Worm (Caenorhabditis elegans) whole organism, L3 larva: ENCODE results near the gene fbxa-183.

Experiments used
- R02D3.7 ChIP-seq: fragments of 150-350 bp; optimal IDR thresholded peaks from 2 replicates; lab custom pipeline; 2014; ENCODE audit warnings: missing biosample characterization, missing genetic modification characterization
- ama-1 ChIP-seq: fragments of 150-350 bp; optimal IDR thresholded peaks from 2 replicates; lab custom pipeline; 2018
- ceh-16 ChIP-seq: sonication (generic microtip); optimal IDR thresholded peaks from 2 replicates; lab custom pipeline; 2017; ENCODE audit warnings: missing biosample characterization, missing genetic modification characterization
- ceh-28 ChIP-seq: fragments of 150-350 bp; optimal IDR thresholded peaks from 2 replicates; lab custom pipeline; 2014; ENCODE audit warnings: missing biosample characterization, missing genetic modification reagents, missing genetic modification characterization
- ceh-82 ChIP-seq: fragments of 150-350 bp; optimal IDR thresholded peaks from 2 replicates; lab custom pipeline; 2014; ENCODE audit warnings: missing biosample characterization, missing genetic modification characterization
- ceh-9 ChIP-seq: sonication (generic microtip); optimal IDR thresholded peaks from 2 replicates; lab custom pipeline; 2018; ENCODE audit warnings: missing biosample characterization, missing genetic modification characterization
- daf-12 ChIP-seq: fragments of 150-350 bp; optimal IDR thresholded peaks from 2 replicates; lab custom pipeline; 2014; ENCODE audit warnings: missing biosample characterization, missing genetic modification reagents, missing genetic modification characterization
- elt-1 ChIP-seq: fragments of 150-350 bp; optimal IDR thresholded peaks from 2 replicates; lab custom pipeline; 2014; ENCODE audit warnings: missing biosample characterization, missing genetic modification characterization
- elt-2 ChIP-seq: sonication (generic microtip); optimal IDR thresholded peaks from 2 replicates; lab custom pipeline; 2016; ENCODE audit warnings: missing genetic modification reagents, mild to moderate bottlenecking, missing genetic modification characterization, missing compliant biosample characterization
- elt-3 ChIP-seq, 3 experiments: fragments of 150-350 bp in 1 of 3; sonication (generic microtip) in 2 of 3; optimal IDR thresholded peaks; 2 replicates in 2 of 3; 4 replicates in 1 of 3; lab custom pipeline; 2014 to 2017; ENCODE audit warnings: missing biosample characterization in 3 of 3, missing genetic modification characterization in 3 of 3
- fkh-2 ChIP-seq: fragments of 150-350 bp; optimal IDR thresholded peaks from 2 replicates; lab custom pipeline; 2014; ENCODE audit warnings: missing biosample characterization, missing genetic modification reagents, missing genetic modification characterization
- fos-1 ChIP-seq: fragments of 150-350 bp; optimal IDR thresholded peaks from 2 replicates; lab custom pipeline; 2014; ENCODE audit warnings: missing biosample characterization, missing genetic modification characterization
- jun-1 ChIP-seq: fragments of 150-350 bp; optimal IDR thresholded peaks from 2 replicates; lab custom pipeline; 2014; ENCODE audit warnings: missing biosample characterization, missing genetic modification reagents, missing genetic modification characterization
- lin-15B ChIP-seq: fragments of 150-350 bp; optimal IDR thresholded peaks from 2 replicates; lab custom pipeline; 2014; ENCODE audit warnings: missing biosample characterization, missing genetic modification characterization
- lin-39 ChIP-seq: fragments of 150-350 bp; optimal IDR thresholded peaks from 2 replicates; lab custom pipeline; 2018; ENCODE audit warnings: missing biosample characterization, missing genetic modification reagents, missing genetic modification characterization
- lsy-12 ChIP-seq: sonication (generic microtip); optimal IDR thresholded peaks from 2 replicates; lab custom pipeline; 2016; ENCODE audit warnings: mild to moderate bottlenecking, missing genetic modification characterization, missing compliant biosample characterization
- mdl-1 ChIP-seq: fragments of 150-350 bp; optimal IDR thresholded peaks from 2 replicates; lab custom pipeline; 2014; ENCODE audit warnings: missing biosample characterization, missing genetic modification characterization
- mml-1 ChIP-seq: fragments of 150-350 bp; sonication (generic microtip); optimal IDR thresholded peaks from 3 replicates; lab custom pipeline; 2014; ENCODE audit warnings: missing biosample characterization, missing genetic modification characterization
- nfya-1 ChIP-seq: sonication (generic microtip); optimal IDR thresholded peaks from 2 replicates; lab custom pipeline; 2017; ENCODE audit warnings: missing genetic modification characterization, mild to moderate bottlenecking, missing compliant biosample characterization, antibody characterized with exemption, moderate library complexity; ENCODE audit not compliant: insufficient read depth
- nhr-11 ChIP-seq: fragments of 150-350 bp; optimal IDR thresholded peaks from 2 replicates; lab custom pipeline; 2014; ENCODE audit warnings: missing biosample characterization, missing genetic modification characterization
- nhr-12 ChIP-seq: fragments of 150-350 bp; optimal IDR thresholded peaks from 2 replicates; lab custom pipeline; 2014; ENCODE audit warnings: missing biosample characterization, missing genetic modification characterization
- nhr-23 ChIP-seq: fragments of 150-350 bp; optimal IDR thresholded peaks from 2 replicates; lab custom pipeline; 2014; ENCODE audit warnings: missing biosample characterization, missing genetic modification reagents, missing genetic modification characterization
- nhr-25 ChIP-seq: sonication (generic microtip); optimal IDR thresholded peaks from 2 replicates; lab custom pipeline; 2017; ENCODE audit warnings: missing biosample characterization, missing genetic modification characterization
- nhr-28 ChIP-seq: fragments of 150-350 bp; optimal IDR thresholded peaks from 2 replicates; lab custom pipeline; 2014; ENCODE audit warnings: missing biosample characterization, missing genetic modification characterization
- nhr-76 ChIP-seq: fragments of 150-350 bp; sonication (generic microtip); optimal IDR thresholded peaks from 5 replicates; lab custom pipeline; 2014; ENCODE audit warnings: missing biosample characterization, missing genetic modification characterization
- sea-2 ChIP-seq: fragments of 150-350 bp; sonication (generic microtip); optimal IDR thresholded peaks from 4 replicates; lab custom pipeline; 2014; ENCODE audit warnings: missing biosample characterization, missing genetic modification reagents, missing genetic modification characterization
- skn-1 ChIP-seq: fragments of 150-350 bp; optimal IDR thresholded peaks from 2 replicates; lab custom pipeline; 2014; ENCODE audit warnings: missing biosample characterization, missing genetic modification characterization
- tbx-2 ChIP-seq: sonication (generic microtip); optimal IDR thresholded peaks from 2 replicates; lab custom pipeline; 2016; ENCODE audit warnings: mild to moderate bottlenecking, missing genetic modification characterization, missing compliant biosample characterization
- unc-39 ChIP-seq: sonication (generic microtip); optimal IDR thresholded peaks from 4 replicates; lab custom pipeline; 2017; ENCODE audit warnings: missing biosample characterization, missing genetic modification characterization
- unc-62 ChIP-seq: fragments of 150-350 bp; sonication (generic microtip); optimal IDR thresholded peaks from 4 replicates; lab custom pipeline; 2014; ENCODE audit warnings: missing biosample characterization, missing genetic modification reagents, missing genetic modification characterization
- zag-1 ChIP-seq: fragments of 150-350 bp; optimal IDR thresholded peaks from 2 replicates; lab custom pipeline; 2014; ENCODE audit warnings: missing biosample characterization, missing genetic modification characterization
- ztf-11 ChIP-seq: fragments of 150-350 bp; optimal IDR thresholded peaks from 2 replicates; lab custom pipeline; 2014; ENCODE audit warnings: missing biosample characterization, missing genetic modification characterization
- ztf-4 ChIP-seq: fragments of 150-350 bp; optimal IDR thresholded peaks from 2 replicates; lab custom pipeline; 2014; ENCODE audit warnings: missing biosample characterization, missing genetic modification characterization

fbxa-183 gene

DNA sequence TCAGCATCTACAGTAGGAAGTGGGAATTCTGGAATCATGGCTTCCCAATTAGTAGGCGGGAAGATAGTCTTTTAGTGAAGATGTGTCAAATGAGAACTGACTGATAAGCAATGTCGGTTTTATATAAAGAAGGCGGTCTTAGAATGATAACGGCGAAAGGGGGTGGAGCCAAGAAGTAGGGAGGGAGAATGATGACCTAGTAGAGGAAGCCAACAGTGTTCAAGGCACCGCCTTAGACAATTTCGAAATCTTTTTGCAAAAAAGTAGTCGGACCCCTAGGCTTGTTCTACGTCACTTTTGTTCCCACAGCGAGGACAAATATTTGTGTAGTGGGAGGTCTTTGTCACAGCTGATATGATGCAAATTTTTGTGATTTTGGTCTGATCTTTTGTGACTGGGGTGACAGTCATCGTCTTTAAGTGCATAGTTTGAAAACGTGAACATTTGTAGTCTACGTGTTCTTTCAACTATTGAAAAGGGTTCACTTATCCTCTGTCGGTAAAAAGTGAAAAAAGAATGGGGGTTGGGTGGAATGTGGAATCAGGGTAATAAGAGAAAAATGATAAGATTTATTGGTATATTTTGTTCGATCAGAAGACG lies 30.6 kb upstream of the fbxa-183 start, which contains the start of gene ZC250.4:
Gene ZC250.4, minus strand, starts transcription at position 78 of the 600 bp plus-strand sequence.
- TF ChIP-seq ceh-82, result no peak
- TF ChIP-seq elt-2 (tag; lab: Kevin White, UChicago), result peak; percentile 82
- TF ChIP-seq ceh-28 (tag; lab: Kevin White, UChicago), result no peak
- TF ChIP-seq unc-39, result no peak
- TF ChIP-seq nhr-76 (tag; lab: Kevin White, UChicago), result no peak
- TF ChIP-seq sea-2 (GFP tag; lab: Kevin White, UChicago), result no peak

DNA sequence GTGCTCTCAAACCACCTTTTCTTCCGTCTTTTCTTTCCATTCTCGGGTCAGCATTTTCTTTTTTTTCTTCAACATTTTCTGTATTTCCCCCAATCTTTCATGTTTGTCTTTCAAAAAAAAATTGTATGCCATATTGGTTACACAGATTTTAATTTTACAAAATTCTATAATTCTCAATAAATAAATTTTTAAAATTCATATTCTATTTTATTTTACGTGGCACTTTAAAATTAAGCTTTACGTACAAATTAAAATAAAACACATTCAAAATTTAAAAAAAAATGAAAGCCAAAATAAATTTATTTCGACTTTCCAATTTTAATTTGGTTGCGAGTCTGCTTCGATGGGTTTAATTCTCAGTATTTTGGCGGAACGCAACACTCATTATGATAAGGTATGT lies 22.9 kb upstream of the fbxa-183 start, which contains the start of gene ZC250.5:
Gene ZC250.5, plus strand, starts transcription at position 301 of the 400 bp plus-strand sequence.
- no peak for TF ChIP-seq sea-2 (GFP tag; lab: Kevin White, UChicago)
- TF ChIP-seq ama-1, result no peak
- TF ChIP-seq nfya-1, result no peak
- TF ChIP-seq daf-12, result no peak
- no peak for TF ChIP-seq lin-39 (tag; lab: Kevin White, UChicago)
- no peak for TF ChIP-seq nhr-25 (tag; lab: Kevin White, UChicago)
- no peak for TF ChIP-seq nhr-11 (tag; lab: Kevin White, UChicago)
- no peak for TF ChIP-seq tbx-2 (tag; lab: Kevin White, UChicago)
- TF ChIP-seq nhr-23 (tag; lab: Kevin White, UChicago), result no peak

DNA sequence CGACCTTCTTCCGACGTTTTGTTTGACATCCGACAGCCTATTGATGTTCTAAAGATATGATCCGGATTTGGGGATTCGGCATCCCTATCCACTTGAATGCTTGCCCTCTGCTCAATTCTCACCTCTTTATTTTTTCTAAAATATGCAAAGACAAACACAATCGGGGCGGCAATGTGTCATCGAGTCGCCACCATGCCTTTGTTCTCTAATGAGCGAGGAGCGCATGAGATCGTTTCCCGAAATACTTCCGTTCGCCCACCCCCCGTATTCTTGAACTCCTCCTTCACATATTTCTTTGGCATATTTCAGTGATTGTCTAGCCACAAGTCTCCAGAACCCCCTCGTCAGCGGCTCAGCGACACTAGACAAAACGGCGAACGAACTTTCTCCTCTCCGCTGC lies 16.8 kb upstream of the fbxa-183 start, which contains the start of gene cyn-17:
Gene cyn-17, plus strand, starts transcription at position 301 of the 400 bp plus-strand sequence.
- no peak for TF ChIP-seq mdl-1 (tag; lab: Kevin White, UChicago)
- no peak for TF ChIP-seq fkh-2 (tag; lab: Kevin White, UChicago)
- no peak for TF ChIP-seq ceh-9 (tag; lab: Kevin White, UChicago)
- no peak for TF ChIP-seq ztf-4
- TF ChIP-seq lin-15B (tag; lab: Kevin White, UChicago), result no peak
- TF ChIP-seq fos-1, result no peak
- TF ChIP-seq mml-1, result no peak
- TF ChIP-seq tbx-2 (tag; lab: Kevin White, UChicago), result no peak
- TF ChIP-seq elt-3 (tag; optimal IDR thresholded peaks at IDR 0.05; lab: Kevin White, UChicago), result no peak
- no peak for TF ChIP-seq R02D3.7 (tag; lab: Kevin White, UChicago)
- no peak for TF ChIP-seq skn-1 (tag; lab: Kevin White, UChicago)
- TF ChIP-seq, all 47 proteins: peak for 0

DNA sequence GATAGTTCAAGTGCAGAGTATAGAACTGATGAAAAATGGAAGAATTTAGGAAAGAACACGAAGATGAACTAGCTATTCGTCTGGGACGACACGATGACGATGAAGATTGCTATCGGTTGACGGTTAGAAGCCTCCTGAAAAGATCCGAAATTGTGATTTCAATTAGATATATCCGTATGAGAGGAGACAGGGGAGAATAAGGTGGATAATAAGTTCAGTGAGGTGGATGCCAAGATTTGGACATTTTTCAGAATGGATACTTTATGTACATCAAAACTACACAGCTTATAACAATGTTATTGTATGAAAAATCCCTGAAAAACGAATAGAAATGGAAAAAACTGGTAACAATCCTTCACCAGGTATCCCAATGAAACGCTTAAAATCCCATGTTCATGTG lies 15.5 kb upstream of the fbxa-183 start, which contains the start of gene nstp-3:
Gene nstp-3, minus strand, starts transcription at position 101 of the 400 bp plus-strand sequence.
- no peak for TF ChIP-seq zag-1 (tag; lab: Kevin White, UChicago)
- no peak for TF ChIP-seq nhr-12 (tag; lab: Kevin White, UChicago)
- TF ChIP-seq elt-1 (tag; lab: Kevin White, UChicago), result no peak
- TF ChIP-seq tbx-2 (tag; lab: Kevin White, UChicago), result no peak
- TF ChIP-seq lsy-12 (tag; lab: Kevin White, UChicago), result no peak
- no peak for TF ChIP-seq sea-2 (GFP tag; lab: Kevin White, UChicago)
- no peak for TF ChIP-seq nhr-28 (tag; lab: Kevin White, UChicago)
- no peak for TF ChIP-seq ztf-11

DNA sequence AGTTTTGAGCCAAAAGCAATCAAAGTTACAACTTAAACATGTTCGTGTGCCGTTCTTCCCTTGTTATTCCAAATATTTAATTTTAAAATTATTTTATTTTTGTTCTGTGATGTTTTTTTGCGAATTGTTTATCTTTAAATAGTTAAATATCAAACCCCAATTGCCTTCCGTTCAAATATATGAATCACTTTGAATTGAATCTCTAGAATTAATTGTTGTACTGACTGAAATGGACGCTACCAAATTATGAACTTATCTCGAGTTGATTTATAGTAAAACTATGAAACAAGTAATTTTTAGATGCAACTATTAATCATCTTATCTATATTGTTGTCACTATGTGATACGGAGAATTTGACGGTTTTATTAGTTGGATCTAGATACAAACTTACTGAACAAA lies 9.4 kb upstream of the fbxa-183 start, which contains the start of gene ZC250.2:
Gene ZC250.2, plus strand, starts transcription at position 301 of the 400 bp plus-strand sequence.
- TF ChIP-seq ceh-16 (tag; lab: Kevin White, UChicago) (no peak), nhr-76 (tag; lab: Kevin White, UChicago) (no peak), fos-1 (no peak), unc-62 (GFP tag; lab: Kevin White, UChicago) (no peak), nhr-12 (tag; lab: Kevin White, UChicago) (no peak), jun-1 (tag; lab: Kevin White, UChicago) (no peak), skn-1 (tag; lab: Kevin White, UChicago) (no peak)
